Worm (Caenorhabditis elegans) whole organism, young adult: Measurements from ENCODE around the gene mab-5.
"Not testable (repeated sequence)": the region's sequence is repeated elsewhere in the genome, so short reads cannot be mapped to it uniquely, and the experiment has no call there.

Source experiments
- B0261.1 ChIP-seq: sonication (generic microtip); optimal IDR thresholded peaks from 2 replicates; lab custom pipeline; 2016; ENCODE audit warnings: mild to moderate bottlenecking, missing genetic modification characterization, moderate library complexity, missing compliant biosample characterization
- F23B12.7 ChIP-seq: sonication (generic microtip); optimal IDR thresholded peaks from 2 replicates; lab custom pipeline; 2017; ENCODE audit warnings: missing genetic modification characterization, mild to moderate bottlenecking, missing compliant biosample characterization, antibody characterized with exemption, moderate library complexity; ENCODE audit not compliant: insufficient read depth
- F33H1.4 ChIP-seq: fragments of 200-800 bp; sonication (Bioruptor generic); IDR thresholded peaks from 2 replicates; pipeline ENCODE4 v1.3.6; 2022; ENCODE audit warnings: missing genetic modification reagents, missing genetic modification characterization, missing compliant biosample characterization
- T07F8.4 ChIP-seq: sonication (generic microtip); optimal IDR thresholded peaks from 2 replicates; lab custom pipeline; 2016; ENCODE audit warnings: mild to moderate bottlenecking, missing genetic modification characterization, moderate library complexity, missing compliant biosample characterization
- Y53F4B.3 ChIP-seq: fragments of 200-800 bp; sonication (Bioruptor generic); IDR thresholded peaks from 2 replicates; pipeline ENCODE4 v1.3.6; 2022; ENCODE audit warnings: missing genetic modification reagents, missing genetic modification characterization, missing compliant biosample characterization
- atf-7 ChIP-seq: sonication (generic microtip); optimal IDR thresholded peaks from 2 replicates; lab custom pipeline; 2017; ENCODE audit warnings: mild to moderate bottlenecking, missing genetic modification characterization, missing compliant biosample characterization
- attf-3 ChIP-seq: fragments of 200-800 bp; sonication (Bioruptor generic); conservative IDR thresholded peaks from 2 replicates; pipeline ENCODE4 v1.3.6; 2022; ENCODE audit warnings: missing genetic modification reagents, missing genetic modification characterization, missing compliant biosample characterization
- bed-1 ChIP-seq: fragments of 200-800 bp; sonication (Bioruptor generic); IDR thresholded peaks from 2 replicates; pipeline ENCODE4 v1.3.6; 2022; ENCODE audit warnings: missing genetic modification reagents, missing genetic modification characterization, missing compliant biosample characterization
- cebp-1 ChIP-seq, 2 experiments: fragments of 200-800 bp in 1 of 2; sonication (Bioruptor generic) in 1 of 2; sonication (generic microtip) in 1 of 2; IDR thresholded peaks in 1 of 2; optimal IDR thresholded peaks in 1 of 2; 2 replicates each; pipeline versions ENCODE4 v1.3.6 to Lab custom; 2017 to 2022; ENCODE audit warnings: missing compliant biosample characterization in 2 of 2, missing genetic modification characterization in 2 of 2, mild to moderate bottlenecking in 1 of 2, missing genetic modification reagents in 1 of 2, moderate library complexity in 1 of 2
- ceh-100 ChIP-seq: fragments of 200-800 bp; sonication (Bioruptor generic); IDR thresholded peaks from 2 replicates; pipeline ENCODE4 v1.3.6; 2022; ENCODE audit warnings: missing genetic modification reagents, missing genetic modification characterization, missing compliant biosample characterization
- ceh-91 ChIP-seq: fragments of 200-800 bp; sonication (Bioruptor generic); IDR thresholded peaks from 2 replicates; pipeline ENCODE4 v1.3.6; 2022; ENCODE audit warnings: missing genetic modification reagents, missing genetic modification characterization, missing compliant biosample characterization
- dox-1 ChIP-seq: fragments of 200-800 bp; sonication (Bioruptor generic); IDR thresholded peaks from 2 replicates; pipeline ENCODE4 v1.3.6; 2022; ENCODE audit warnings: missing genetic modification reagents, missing genetic modification characterization, missing compliant biosample characterization
- efl-1 ChIP-seq: fragments of 150-350 bp; optimal IDR thresholded peaks from 2 replicates; lab custom pipeline; 2014; ENCODE audit warnings: missing biosample characterization, missing genetic modification reagents, missing genetic modification characterization
- egl-44 ChIP-seq: fragments of 200-800 bp; sonication (Bioruptor generic); IDR thresholded peaks from 2 replicates; pipeline ENCODE4 v1.3.6; 2022; ENCODE audit warnings: missing genetic modification reagents, missing genetic modification characterization, missing compliant biosample characterization
- fkh-3 ChIP-seq: sonication (generic microtip); optimal IDR thresholded peaks from 2 replicates; lab custom pipeline; 2016; ENCODE audit warnings: mild to moderate bottlenecking, missing genetic modification characterization, missing compliant biosample characterization
- hlh-12 ChIP-seq: sonication (generic microtip); optimal IDR thresholded peaks from 2 replicates; lab custom pipeline; 2016; ENCODE audit warnings: missing genetic modification characterization, missing compliant biosample characterization
- hsf-1 ChIP-seq: fragments of 200-800 bp; sonication (Bioruptor generic); IDR thresholded peaks from 2 replicates; pipeline ENCODE4 v1.3.6; 2022; ENCODE audit warnings: missing genetic modification reagents, missing genetic modification characterization, missing compliant biosample characterization
- lag-1 ChIP-seq: fragments of 200-800 bp; sonication (Bioruptor generic); IDR thresholded peaks from 2 replicates; pipeline ENCODE4 v1.3.6; 2022; ENCODE audit warnings: missing genetic modification reagents, missing genetic modification characterization, missing compliant biosample characterization
- let-526 ChIP-seq: fragments of 200-800 bp; sonication (Bioruptor generic); IDR thresholded peaks from 2 replicates; pipeline ENCODE4 v1.3.6; 2022; ENCODE audit warnings: missing genetic modification reagents, missing genetic modification characterization, missing compliant biosample characterization
- lin-26 ChIP-seq: fragments of 200-800 bp; sonication (Bioruptor generic); IDR thresholded peaks from 2 replicates; pipeline ENCODE4 v1.3.6; 2022; ENCODE audit warnings: missing genetic modification reagents, missing genetic modification characterization, missing compliant biosample characterization
- lin-35 ChIP-seq, 3 experiments: fragments of 150-350 bp in 2 of 3; sonication (generic microtip) in 1 of 3; optimal IDR thresholded peaks; 2 replicates each; lab custom pipeline; 2014 to 2018; ENCODE audit warnings: missing biosample characterization in 3 of 3, missing genetic modification characterization in 3 of 3, missing genetic modification reagents in 3 of 3
- lsy-27 ChIP-seq: sonication (generic microtip); optimal IDR thresholded peaks from 2 replicates; lab custom pipeline; 2017; ENCODE audit warnings: missing genetic modification characterization, mild to moderate bottlenecking, missing compliant biosample characterization, antibody characterized with exemption, missing genotype, borderline replicate concordance; ENCODE audit not compliant: insufficient read depth
- madf-10 ChIP-seq: sonication (generic microtip); optimal IDR thresholded peaks from 2 replicates; lab custom pipeline; 2016; ENCODE audit warnings: mild to moderate bottlenecking, missing genetic modification characterization, missing compliant biosample characterization
- madf-3 ChIP-seq: fragments of 200-800 bp; sonication (Bioruptor generic); IDR thresholded peaks from 2 replicates; pipeline ENCODE4 v1.3.6; 2022; ENCODE audit warnings: missing genetic modification reagents, missing genetic modification characterization, missing compliant biosample characterization
- madf-6 ChIP-seq: fragments of 200-800 bp; sonication (Bioruptor generic); IDR thresholded peaks from 2 replicates; pipeline ENCODE4 v1.3.6; 2022; ENCODE audit warnings: missing genetic modification reagents, missing genetic modification characterization, missing compliant biosample characterization
- nfya-1 ChIP-seq: sonication (generic microtip); optimal IDR thresholded peaks from 2 replicates; lab custom pipeline; 2017; ENCODE audit warnings: antibody characterized with exemption, missing compliant biosample characterization, missing genetic modification characterization, borderline replicate concordance; ENCODE audit not compliant: insufficient read depth
- nfyb-1 ChIP-seq: fragments of 200-800 bp; sonication (Bioruptor generic); IDR thresholded peaks from 2 replicates; pipeline ENCODE4 v1.3.6; 2022; ENCODE audit warnings: missing genetic modification reagents, missing genetic modification characterization, missing compliant biosample characterization
- pbrm-1 ChIP-seq: fragments of 200-800 bp; sonication (Bioruptor generic); IDR thresholded peaks from 2 replicates; pipeline ENCODE4 v1.3.6; 2022; ENCODE audit warnings: missing genetic modification reagents, missing genetic modification characterization, missing compliant biosample characterization
- rpc-1 ChIP-seq, 2 experiments: fragments of 150-350 bp in 1 of 2; sonication (generic microtip) in 1 of 2; optimal IDR thresholded peaks; 2 replicates each; lab custom pipeline; 2014 to 2018; ENCODE audit warnings: missing biosample characterization in 1 of 2, missing genetic modification characterization in 1 of 2, missing genetic modification reagents in 1 of 2, missing genotype in 1 of 2
- snpc-1.1 ChIP-seq: sonication (generic microtip); optimal IDR thresholded peaks from 2 replicates; lab custom pipeline; 2017; ENCODE audit warnings: missing genetic modification characterization, mild to moderate bottlenecking, missing compliant biosample characterization, antibody characterized with exemption, moderate library complexity, missing genotype, missing genetic modification reagents; ENCODE audit not compliant: insufficient read depth
- tbp1 ChIP-seq: fragments of 200-800 bp; sonication (Bioruptor generic); optimal IDR thresholded peaks from 2 replicates; lab custom pipeline; 2018; ENCODE audit warnings: mild to moderate bottlenecking, missing genetic modification characterization, missing compliant biosample characterization
- tlf-1 ChIP-seq: fragments of 200-800 bp; sonication (Bioruptor generic); optimal IDR thresholded peaks from 2 replicates; lab custom pipeline; 2018; ENCODE audit warnings: mild to moderate bottlenecking, missing genetic modification characterization, missing compliant biosample characterization
- unc-62 ChIP-seq: fragments of 150-350 bp; optimal IDR thresholded peaks from 2 replicates; lab custom pipeline; 2014; ENCODE audit warnings: missing biosample characterization, missing genetic modification reagents, missing genetic modification characterization
- xnd-1 ChIP-seq: sonication (generic microtip); optimal IDR thresholded peaks from 2 replicates; lab custom pipeline; 2016; ENCODE audit warnings: missing genotype, missing genetic modification reagents, missing genetic modification characterization, missing compliant biosample characterization

Gene mab-5

DNA sequence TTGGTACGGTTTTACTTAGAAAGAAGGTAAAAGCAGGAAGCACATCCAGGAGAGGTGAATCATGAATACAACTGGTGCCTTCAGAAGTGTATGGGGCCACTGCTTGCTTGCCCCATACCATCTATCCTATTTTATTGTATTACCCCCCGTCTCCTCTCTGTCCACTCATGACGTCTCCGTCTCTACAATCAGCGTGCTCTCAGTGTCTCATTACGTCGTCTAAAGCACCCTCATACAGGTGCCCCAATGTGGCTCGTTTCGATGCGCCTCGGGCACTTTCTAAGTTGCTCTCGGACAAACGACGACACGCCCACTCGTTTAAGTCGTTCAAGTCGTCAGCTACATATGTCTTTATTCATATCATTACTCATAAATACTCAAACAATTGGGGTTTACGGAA lies 40.8 kb upstream of the mab-5 start (continued):
- TF ChIP-seq F23B12.7 (tag; lab: Kevin White, UChicago), result no peak
- TF ChIP-seq hsf-1 (GFP tag; lab: Robert Waterston, UW), result peak; percentile 65; the same call in 1 of the 2 replicates
- TF ChIP-seq egl-44 (GFP tag; lab: Robert Waterston, UW), result no peak
- no peak for TF ChIP-seq lsy-27 (tag; lab: Kevin White, UChicago)

DNA sequence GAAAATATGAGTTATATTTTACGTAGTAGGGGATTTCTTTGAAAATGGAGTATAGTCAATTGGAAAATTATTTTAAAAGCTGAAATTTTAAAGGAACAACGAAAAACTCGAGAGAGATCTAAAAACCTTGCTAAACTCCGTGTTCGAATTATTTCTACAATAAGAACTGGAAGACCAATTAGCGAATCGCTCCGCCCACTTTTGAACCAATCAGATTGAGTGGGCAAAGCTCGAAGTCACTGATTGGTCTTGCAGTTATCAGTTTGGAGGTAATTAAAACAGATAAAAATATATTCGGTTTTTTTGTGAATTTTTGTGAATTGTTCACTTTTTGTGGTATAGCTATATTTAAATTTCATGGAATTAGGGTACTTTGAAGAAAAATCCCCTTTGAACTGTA lies 40.0 kb upstream of the mab-5 start:
- TF ChIP-seq T07F8.4 (tag; lab: Kevin White, UChicago) (no peak), madf-6 (GFP tag; lab: Robert Waterston, UW) (no peak), tlf-1 (no peak), xnd-1 (tag; lab: Kevin White, UChicago) (no peak), lin-35 (GFP tag; optimal IDR thresholded peaks at IDR 0.05; lab: Kevin White, UChicago) (no peak), bed-1 (GFP tag; lab: Robert Waterston, UW) (no peak), B0261.1 (tag; lab: Kevin White, UChicago) (no peak), ceh-91 (no peak), lsy-27 (tag; lab: Kevin White, UChicago) (no peak), hlh-12 (tag; lab: Kevin White, UChicago) (no peak), ceh-100 (no peak), attf-3 (no peak), let-526 (GFP tag; lab: Robert Waterston, UW) (no peak), atf-7 (tag; lab: Kevin White, UChicago) (no peak), madf-10 (tag; lab: Kevin White, UChicago) (no peak), pbrm-1 (no peak), Y53F4B.3 (no peak)

DNA sequence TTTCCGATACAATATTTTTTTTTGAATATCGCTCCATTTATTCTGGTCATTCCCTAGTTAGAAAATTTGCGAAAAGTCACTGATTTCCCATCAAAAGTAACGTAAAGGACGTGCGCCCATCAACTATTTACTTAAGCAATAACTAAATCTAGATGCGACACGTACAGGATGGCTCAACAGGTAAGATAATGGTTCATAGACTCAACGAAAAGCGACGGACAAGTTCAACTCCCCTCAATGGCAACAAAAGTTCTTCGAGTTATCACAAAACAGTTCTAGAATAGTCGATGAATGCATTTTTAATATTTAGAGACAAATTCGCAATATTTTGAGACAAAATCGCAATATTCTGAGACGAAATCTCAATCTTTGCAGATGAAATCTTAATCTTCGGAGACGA lies 37.9 kb upstream of the mab-5 start:
- not testable (repeated sequence) for TF ChIP-seq rpc-1 (optimal IDR thresholded peaks at IDR 0.05; lab: Kevin White, UChicago)
- peak; percentile 44 for TF ChIP-seq rpc-1 (tag; optimal IDR thresholded peaks at IDR 0.05; lab: Kevin White, UChicago)
- peak; percentile 43 for TF ChIP-seq B0261.1 (tag; lab: Kevin White, UChicago)
- peak; percentile 39 for TF ChIP-seq tbp1 (GFP tag; lab: Kevin White, UChicago)
- TF ChIP-seq lin-26 (GFP tag; lab: Robert Waterston, UW), result peak; percentile 74; the same call in 1 of the 2 replicates

DNA sequence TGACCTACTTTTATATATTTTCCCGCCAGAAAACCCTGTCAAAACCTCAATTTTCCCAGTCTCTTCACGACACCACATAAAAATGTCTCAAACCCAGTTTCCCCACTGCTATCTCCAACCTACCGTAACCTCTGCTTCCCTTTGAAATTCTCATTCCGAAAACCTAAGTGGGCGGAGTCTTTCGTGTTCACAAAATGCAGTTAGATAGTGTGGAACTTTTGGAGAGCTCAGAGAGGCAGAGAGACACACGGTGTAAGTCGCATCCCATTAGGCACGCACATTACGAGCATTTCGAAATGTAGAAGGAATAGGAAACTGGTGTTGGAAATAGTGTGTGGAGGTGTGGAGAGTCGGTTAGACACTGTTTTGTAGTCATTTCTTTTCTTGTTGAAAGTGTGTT lies 36.6 kb upstream of the mab-5 start:
- TF ChIP-seq madf-6 (GFP tag; lab: Robert Waterston, UW) (no peak), nfyb-1 (GFP tag; lab: Robert Waterston, UW) (no peak), F33H1.4 (GFP tag; lab: Robert Waterston, UW) (no peak), dox-1 (GFP tag; lab: Robert Waterston, UW) (no peak), xnd-1 (tag; lab: Kevin White, UChicago) (no peak)
- TF ChIP-seq, all 124 proteins: peak for 0

DNA sequence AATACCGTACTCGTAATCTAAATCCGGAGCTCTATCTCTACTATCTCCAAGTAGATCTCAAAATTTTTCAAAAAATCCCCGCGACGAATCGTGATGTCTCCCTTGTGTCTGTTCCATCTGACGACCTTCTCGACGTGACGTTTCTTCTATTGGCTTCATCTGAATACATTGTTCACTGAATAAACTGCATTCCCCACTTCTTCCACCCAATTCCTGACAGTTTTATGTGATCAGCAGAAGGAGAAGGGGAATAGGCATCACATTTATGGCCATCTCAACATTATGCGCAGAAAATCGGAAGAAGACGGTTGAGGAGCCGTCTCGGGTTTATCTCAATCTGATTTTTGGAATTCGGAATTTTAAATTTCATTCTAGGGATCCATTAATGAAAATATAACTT lies 35.7 kb upstream of the mab-5 start:
- no peak for TF ChIP-seq lag-1 (GFP tag; lab: Robert Waterston, UW)
- TF ChIP-seq snpc-1.1 (tag; lab: Kevin White, UChicago), result no peak
- no peak for TF ChIP-seq unc-62 (GFP tag; lab: Kevin White, UChicago)
- no peak for TF ChIP-seq efl-1
- TF ChIP-seq fkh-3 (tag; lab: Kevin White, UChicago), result no peak
- no peak for TF ChIP-seq nfya-1 (tag; lab: Kevin White, UChicago)
- TF ChIP-seq cebp-1 (GFP tag; IDR thresholded peaks at IDR 0.05; lab: Robert Waterston, UW), result no peak
- TF ChIP-seq cebp-1 (tag; optimal IDR thresholded peaks at IDR 0.05; lab: Kevin White, UChicago), result no peak
- no peak for TF ChIP-seq madf-3 (GFP tag; lab: Robert Waterston, UW)
- no peak for TF ChIP-seq F23B12.7 (tag; lab: Kevin White, UChicago)
- no peak for TF ChIP-seq madf-10 (tag; lab: Kevin White, UChicago)
